Worm (Caenorhabditis elegans) whole organism, L1 larva: ENCODE results near the gene K02E11.5.
"Not testable (repeated sequence)": the region's sequence is repeated elsewhere in the genome, so short reads cannot be mapped to it uniquely, and the experiment has no call there.

Experiments
- C16A3.4 ChIP-seq: fragments of 150-350 bp; optimal IDR thresholded peaks from 2 replicates; lab custom pipeline; 2014; ENCODE audit warnings: missing biosample characterization, missing genetic modification characterization
- ceh-82 ChIP-seq, 3 experiments: fragments of 150-350 bp in 1 of 3; sonication (generic microtip) in 2 of 3; optimal IDR thresholded peaks; 2 replicates each; lab custom pipeline; 2014 to 2017; ENCODE audit warnings: missing biosample characterization in 3 of 3, missing genetic modification characterization in 3 of 3
- lin-13 ChIP-seq: fragments of 150-350 bp; optimal IDR thresholded peaks from 2 replicates; lab custom pipeline; 2014; ENCODE audit warnings: missing biosample characterization, missing genetic modification reagents, missing genetic modification characterization
- lsy-2 ChIP-seq, 2 experiments: fragments of 150-350 bp; optimal IDR thresholded peaks; 2 replicates each; lab custom pipeline; 2014; ENCODE audit warnings: missing biosample characterization in 2 of 2, missing genetic modification characterization in 2 of 2
- pag-3 ChIP-seq: sonication (generic microtip); optimal IDR thresholded peaks from 2 replicates; lab custom pipeline; 2017; ENCODE audit warnings: missing genetic modification characterization, mild to moderate bottlenecking, missing compliant biosample characterization, antibody characterized with exemption, borderline replicate concordance; ENCODE audit not compliant: insufficient read depth
- rnt-1 ChIP-seq: sonication (generic microtip); optimal IDR thresholded peaks from 2 replicates; lab custom pipeline; 2016; ENCODE audit warnings: mild to moderate bottlenecking, missing genetic modification characterization, moderate library complexity, missing compliant biosample characterization

DNA sequence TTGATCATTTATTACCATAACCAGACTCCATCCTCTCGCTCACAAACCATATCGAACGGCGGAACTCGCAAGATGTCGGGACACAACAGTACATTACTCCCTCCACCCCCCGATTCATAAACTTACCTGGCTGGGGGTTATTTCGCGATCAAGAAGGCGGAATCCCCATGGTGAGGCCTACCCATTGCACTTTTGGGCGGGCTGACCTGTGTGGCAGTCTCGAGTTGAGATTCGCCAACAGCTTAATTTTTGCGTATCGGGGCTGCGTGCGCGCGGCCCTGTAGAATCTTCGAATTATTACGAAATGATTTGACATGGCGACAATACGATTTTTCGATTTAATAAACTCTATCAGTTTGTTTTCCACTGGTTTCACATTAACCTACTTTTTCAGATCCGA lies 25.3 kb downstream of the K02E11.5 start:
- not testable (repeated sequence) for TF ChIP-seq ceh-82 (tag; optimal IDR thresholded peaks at IDR 0.05; lab: Kevin White, UChicago); lsy-2 (tag; optimal IDR thresholded peaks at IDR 0.05; lab: Kevin White, UChicago); pag-3 (tag; lab: Kevin White, UChicago); C16A3.4 (tag; lab: Kevin White, UChicago); lin-13 (GFP tag; lab: Kevin White, UChicago); rnt-1
